Worm (Caenorhabditis elegans) whole organism, L4/young adult: ENCODE data around the gene C44B7.5.

ENCODE experiments used
- W03F9.2 ChIP-seq: fragments of 150-350 bp; optimal IDR thresholded peaks from 2 replicates; lab custom pipeline; 2014; ENCODE audit warnings: missing biosample characterization, missing genetic modification characterization
- dao-5 ChIP-seq: sonication (generic microtip); optimal IDR thresholded peaks from 2 replicates; lab custom pipeline; 2016; ENCODE audit warnings: missing genotype, missing genetic modification characterization, moderate library complexity, missing compliant biosample characterization
- him-1 ChIP-seq: sonication (generic microtip); optimal IDR thresholded peaks from 2 replicates; lab custom pipeline; 2016; ENCODE audit warnings: missing genotype, missing genetic modification reagents, missing genetic modification characterization, missing compliant biosample characterization

Gene C44B7.5

DNA sequence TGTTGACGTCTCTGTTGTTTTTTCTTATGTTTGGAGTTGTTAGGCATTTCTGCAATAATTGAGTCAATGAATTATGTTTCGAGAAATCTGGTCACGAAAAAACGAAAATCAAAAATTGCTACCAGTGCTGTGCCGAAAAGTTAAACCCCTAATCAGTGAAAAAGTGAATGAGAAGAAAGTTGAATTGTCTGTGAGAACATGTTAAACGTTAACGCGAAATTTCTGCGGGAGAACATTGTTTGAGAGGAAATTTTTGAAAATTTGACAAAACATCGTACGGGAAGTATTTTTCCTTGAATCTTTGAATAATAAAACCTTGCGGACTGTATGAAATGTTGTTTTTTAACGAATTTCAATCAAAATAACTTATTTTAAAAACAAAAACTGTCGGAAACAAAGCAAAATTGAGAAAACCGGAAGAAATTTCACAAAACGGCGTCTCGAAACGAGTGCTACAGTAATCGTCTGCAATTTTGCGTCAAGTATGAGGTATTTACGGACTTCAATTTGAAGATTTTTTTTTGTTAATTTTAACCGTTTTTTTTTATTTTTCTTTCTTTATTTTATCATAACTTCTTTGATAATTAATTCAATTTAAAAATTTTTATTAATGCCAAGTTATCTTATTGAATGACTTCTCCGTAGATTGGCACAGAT, 21.3 kb upstream of the C44B7.5 start, which contains the start of gene adal-1:
adal-1 (minus strand) TSS at position 51 of the 657 bp plus-strand sequence.
- TF ChIP-seq dao-5 (tag; lab: Kevin White, UChicago) (no peak), W03F9.2 (tag; lab: Kevin White, UChicago) (no peak), him-1 (tag; lab: Kevin White, UChicago) (no peak)

DNA sequence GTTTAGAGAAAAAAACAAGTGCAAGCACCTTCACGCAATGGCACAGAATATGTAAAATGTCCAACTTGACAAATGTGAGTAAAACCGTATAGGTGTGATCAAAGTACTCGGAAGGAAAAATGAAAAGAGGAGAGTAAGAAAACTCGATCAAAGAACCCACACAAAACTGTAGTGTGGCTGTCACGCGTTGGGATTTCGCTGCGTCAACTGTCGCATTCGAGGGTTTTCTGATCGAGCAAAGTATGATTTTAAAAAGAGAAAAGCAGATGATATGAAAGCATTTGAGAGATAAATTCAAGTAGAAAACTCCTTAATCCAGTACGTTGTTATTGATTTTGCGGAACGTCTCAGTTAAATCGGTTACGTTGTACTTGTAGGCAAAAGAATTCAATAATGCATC, 19.4 kb upstream of the C44B7.5 start:
- TF ChIP-seq W03F9.2 (tag; lab: Kevin White, UChicago), result no peak
- no peak for TF ChIP-seq him-1 (tag; lab: Kevin White, UChicago)
- TF ChIP-seq dao-5 (tag; lab: Kevin White, UChicago), result no peak

DNA sequence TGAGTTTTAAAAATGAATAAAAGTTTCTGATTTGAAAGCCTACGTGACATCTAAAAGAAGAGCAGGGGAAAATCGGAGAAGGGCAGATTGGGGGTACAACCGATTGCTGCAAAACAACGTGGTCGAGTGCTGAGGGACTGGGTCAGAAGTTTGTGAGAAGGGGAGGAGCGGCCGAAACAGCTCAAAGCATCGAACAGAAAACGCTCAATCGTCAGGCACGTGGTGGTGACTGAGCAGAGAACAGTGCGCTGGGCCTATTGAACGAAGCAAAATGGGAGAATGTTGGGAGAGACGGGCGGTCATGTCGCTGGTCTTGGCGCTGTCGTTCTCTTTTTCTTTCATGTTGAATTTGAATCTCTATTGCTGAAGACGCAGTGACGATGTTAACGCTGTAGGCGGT, 18.8 kb upstream of the C44B7.5 start:
- TF ChIP-seq him-1 (tag; lab: Kevin White, UChicago), result no peak
- no peak for TF ChIP-seq dao-5 (tag; lab: Kevin White, UChicago)
- TF ChIP-seq W03F9.2 (tag; lab: Kevin White, UChicago), result no peak

DNA sequence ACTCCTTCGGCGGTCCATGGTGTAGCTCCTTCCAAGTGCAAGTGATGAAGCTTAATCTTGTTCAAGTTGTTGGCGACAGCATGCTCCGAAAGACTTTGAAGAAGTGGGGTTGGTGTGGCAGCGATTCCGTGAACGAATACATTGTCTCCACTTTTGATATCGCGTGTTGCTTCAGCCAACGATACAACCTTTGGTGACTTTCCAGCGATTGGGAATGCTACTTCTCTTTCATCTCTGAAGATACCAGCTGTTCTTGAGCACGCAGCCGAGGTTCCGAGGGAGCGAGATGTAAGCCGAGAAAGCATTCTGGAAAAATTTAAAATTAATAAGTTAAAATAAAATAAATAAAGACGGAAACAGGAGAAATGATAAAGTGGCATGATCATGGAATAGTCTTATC, 17.7 kb upstream of the C44B7.5 start, which contains the start of gene acer-1:
acer-1 (minus strand) TSS at position 306 of the 400 bp plus-strand sequence.
- no peak for TF ChIP-seq W03F9.2 (tag; lab: Kevin White, UChicago)
- TF ChIP-seq him-1 (tag; lab: Kevin White, UChicago), result no peak

DNA sequence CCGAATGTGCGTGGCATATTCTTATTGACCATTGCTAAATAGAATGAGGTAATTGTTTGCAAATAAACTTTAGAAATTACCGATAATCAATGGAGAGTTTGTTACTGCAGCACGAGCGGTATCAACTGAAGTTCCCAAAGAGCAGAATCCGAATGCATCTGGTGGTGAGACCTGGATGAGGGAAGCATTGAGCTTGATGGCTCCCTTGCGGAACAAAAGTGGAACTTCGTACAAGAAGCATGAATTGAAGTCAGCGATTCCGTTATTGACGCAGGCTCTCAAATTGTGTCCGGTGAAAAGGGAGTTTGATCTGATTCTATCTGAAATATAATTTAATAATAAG, 17.2 kb upstream of the C44B7.5 start:
- no peak for TF ChIP-seq W03F9.2 (tag; lab: Kevin White, UChicago)

DNA sequence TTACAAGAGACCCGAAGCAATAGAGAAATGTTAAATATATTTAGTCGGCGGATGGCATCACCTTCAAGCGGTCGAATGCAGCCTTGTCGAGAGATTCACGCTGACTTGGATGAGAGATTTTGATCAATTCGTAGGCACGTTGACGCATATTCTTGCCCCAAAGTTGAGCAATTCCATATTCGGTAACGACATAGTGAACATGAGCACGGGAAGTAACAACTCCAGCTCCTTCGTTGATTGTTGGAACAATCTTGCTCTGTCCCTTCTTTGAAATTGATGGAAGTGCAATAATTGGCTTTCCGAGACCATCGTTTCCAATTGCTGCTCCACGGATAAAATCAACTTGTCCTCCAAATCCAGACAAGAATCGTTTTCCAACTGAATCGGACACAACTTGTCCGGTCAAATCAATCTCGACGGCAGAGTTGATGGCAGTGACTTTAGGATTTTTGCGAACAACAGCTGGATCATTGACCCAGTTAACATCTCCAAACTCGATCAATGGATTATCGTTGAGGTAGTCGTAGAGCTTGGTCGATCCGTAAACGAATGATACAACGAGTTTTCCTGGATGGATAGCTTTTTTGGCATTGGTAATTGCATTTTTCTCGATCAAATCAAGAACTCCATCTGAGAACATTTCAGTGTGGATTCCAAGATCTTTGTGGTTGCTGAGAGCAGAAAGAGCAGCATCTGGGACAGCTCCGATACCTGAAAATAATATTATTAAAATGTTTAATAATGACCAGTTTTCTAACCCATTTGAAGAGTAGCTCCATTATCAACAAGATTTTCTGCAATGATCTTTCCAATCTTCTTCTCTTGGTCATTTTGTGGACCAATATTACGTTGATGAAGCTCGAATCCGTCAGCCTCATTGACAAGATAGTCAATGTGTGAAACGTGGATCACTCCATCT, 16.5 kb upstream of the C44B7.5 start:
- no peak for TF ChIP-seq W03F9.2 (tag; lab: Kevin White, UChicago)
- TF ChIP-seq dao-5 (tag; lab: Kevin White, UChicago), result no peak
- TF ChIP-seq him-1 (tag; lab: Kevin White, UChicago), result no peak

DNA sequence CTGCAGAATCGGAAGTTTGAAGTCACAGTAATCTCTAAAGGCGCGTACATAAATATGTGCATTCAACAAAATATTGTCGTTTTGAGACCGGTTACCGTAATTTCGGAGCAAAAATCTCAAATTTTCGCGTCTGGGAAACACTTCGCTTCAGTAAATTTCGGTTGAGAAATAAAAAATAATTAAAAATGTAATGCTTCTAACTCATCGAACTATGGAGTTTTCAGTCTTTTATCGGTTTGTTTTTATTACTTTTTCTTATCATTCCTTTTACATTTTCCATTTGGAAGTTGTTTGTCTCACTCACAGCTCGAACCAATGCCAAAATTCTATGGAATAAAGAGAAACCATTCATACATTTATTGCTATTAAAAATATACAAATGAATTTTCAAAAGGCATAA, 15.8 kb upstream of the C44B7.5 start:
- TF ChIP-seq dao-5 (tag; lab: Kevin White, UChicago) (no peak), him-1 (tag; lab: Kevin White, UChicago) (peak; percentile 11), W03F9.2 (tag; lab: Kevin White, UChicago) (peak; percentile 37)

DNA sequence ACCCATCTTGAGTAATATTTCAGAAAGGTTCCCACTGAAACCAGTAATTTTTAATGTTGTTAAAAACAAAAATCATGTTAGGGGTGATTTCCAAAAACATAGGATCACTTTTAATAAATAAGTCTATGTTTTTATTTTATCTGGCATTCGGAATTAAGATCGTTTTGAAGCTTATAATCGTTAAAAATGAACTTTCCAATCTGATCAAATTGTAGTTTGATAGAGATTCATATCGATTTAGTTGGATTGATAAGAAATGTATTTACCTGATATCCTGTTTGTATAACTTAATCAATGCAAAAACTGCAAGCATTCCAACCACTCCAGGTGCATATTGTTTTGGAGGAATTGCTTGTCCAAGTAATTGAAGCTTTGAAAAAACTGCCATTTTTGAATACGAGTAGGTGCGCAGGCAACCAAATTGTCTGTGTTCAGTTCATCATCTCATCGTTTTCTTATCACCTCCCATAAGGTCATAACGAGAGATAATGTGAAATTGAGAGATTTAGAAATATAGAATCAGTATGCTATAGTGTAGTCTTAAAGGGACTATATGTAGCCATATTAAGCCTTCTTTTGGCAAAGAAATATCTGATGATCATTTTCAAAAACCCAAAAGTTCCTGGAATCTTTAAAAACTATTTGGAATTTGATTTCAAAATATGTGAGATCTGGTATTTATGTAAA, 15.1 kb upstream of the C44B7.5 start, which contains the start of gene pmp-2:
pmp-2 (minus strand) TSS at position 487 of the 687 bp plus-strand sequence.
- no peak for TF ChIP-seq him-1 (tag; lab: Kevin White, UChicago)
- TF ChIP-seq dao-5 (tag; lab: Kevin White, UChicago), result no peak
- TF ChIP-seq W03F9.2 (tag; lab: Kevin White, UChicago), result no peak

DNA sequence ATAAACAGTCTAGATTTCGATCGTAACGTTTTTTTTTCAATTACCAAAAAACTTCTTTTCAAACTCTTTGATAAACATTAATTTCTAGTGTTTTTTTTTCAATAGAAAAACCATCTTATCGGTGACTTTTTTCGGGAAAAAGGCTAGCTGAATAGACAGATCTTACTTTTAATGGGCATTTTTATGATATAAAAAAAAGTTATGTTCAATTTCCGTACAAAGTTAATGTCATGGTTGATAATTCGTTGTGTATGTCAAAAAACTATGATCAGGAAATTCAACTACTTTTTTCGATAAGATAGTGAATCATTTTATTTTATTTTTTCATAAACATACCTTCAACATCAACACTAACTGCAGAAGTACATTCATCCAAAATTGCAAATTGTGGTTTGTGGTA, 12.2 kb upstream of the C44B7.5 start:
- no peak for TF ChIP-seq him-1 (tag; lab: Kevin White, UChicago)
- TF ChIP-seq dao-5 (tag; lab: Kevin White, UChicago), result no peak
- TF ChIP-seq W03F9.2 (tag; lab: Kevin White, UChicago), result no peak

DNA sequence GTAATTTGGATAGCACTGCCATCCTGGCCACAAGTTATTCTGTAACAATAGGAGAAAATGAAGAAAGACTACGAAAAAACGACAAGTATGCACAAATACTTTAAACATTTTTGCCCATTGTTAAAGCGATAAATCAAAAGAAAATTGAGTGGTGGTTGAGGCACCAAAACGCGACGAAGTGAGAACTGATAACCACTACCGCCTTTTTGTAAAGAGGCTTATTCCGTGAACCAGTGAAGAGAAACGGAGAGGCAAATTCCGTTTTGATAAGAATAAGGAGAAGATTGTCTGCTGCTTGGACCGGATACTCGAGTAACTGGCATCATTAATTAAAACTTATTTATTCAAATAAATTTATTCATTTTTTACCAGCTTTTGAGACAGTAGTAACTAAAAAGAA, 11.3 kb upstream of the C44B7.5 start, which contains the start of gene pmp-1:
pmp-1 (minus strand) TSS at position 39 of the 400 bp plus-strand sequence.
- TF ChIP-seq him-1 (tag; lab: Kevin White, UChicago), result no peak
- no peak for TF ChIP-seq dao-5 (tag; lab: Kevin White, UChicago)
- no peak for TF ChIP-seq W03F9.2 (tag; lab: Kevin White, UChicago)

DNA sequence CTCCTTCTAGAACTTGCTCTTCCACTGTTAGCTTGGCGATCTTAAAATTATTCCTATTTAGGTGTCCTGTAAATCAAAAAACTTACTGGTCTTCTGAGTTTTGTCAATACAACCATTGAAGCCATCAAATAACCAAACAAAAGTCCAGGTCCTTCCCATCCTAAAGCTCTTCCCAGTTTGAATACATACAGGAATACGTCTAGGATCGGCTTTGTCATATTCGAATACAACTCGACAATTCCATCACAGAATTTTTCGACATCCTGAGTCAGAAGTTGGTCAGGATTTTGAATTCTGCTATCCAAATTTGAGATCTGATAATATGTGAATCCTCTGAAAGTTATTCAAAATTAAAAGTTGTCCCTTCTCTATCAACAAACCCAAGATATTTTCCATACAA, 9.9 kb upstream of the C44B7.5 start:
- TF ChIP-seq W03F9.2 (tag; lab: Kevin White, UChicago) (no peak), dao-5 (tag; lab: Kevin White, UChicago) (no peak)

DNA sequence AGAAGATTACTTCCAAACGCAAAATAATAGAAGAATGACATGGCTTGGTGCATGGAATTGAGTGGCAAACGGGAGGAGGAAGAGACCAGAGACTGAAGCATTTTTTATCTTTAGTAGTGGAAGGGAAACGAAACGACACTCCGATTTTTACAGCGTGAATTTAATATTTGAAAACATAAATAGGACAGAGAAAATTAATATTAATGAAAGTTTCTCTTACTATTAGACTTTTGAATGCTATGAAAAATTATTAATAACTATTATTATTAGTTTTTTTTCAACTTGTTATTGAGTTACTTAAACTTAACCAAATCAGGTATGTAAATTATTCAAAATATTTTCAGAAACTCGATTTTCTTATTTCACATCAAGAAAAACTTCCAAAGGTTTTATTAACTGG, 7.7 kb upstream of the C44B7.5 start, which contains the start of gene C44B7.7:
C44B7.7 (minus strand) TSS at position 101 of the 400 bp plus-strand sequence.
- TF ChIP-seq dao-5 (tag; lab: Kevin White, UChicago), result no peak
- TF ChIP-seq him-1 (tag; lab: Kevin White, UChicago), result no peak
- no peak for TF ChIP-seq W03F9.2 (tag; lab: Kevin White, UChicago)

DNA sequence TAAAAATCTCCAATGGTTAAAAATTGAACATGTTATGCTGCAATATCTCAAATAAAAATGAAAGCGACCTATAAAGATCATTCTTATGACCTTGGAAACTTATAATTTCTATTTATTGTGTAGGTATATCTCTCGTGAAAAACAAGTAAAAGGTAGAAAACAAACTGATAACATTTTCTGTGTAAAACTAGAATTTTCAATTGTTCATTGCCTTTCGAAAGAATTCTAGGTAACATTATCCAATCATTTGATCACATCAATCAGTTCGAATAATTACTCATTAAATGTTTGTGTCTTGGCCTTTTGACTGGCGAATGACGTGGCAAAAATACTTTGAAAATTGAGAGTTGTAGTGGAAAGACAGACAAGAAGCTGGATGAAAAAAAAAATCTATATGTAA, 5.5 kb upstream of the C44B7.5 start:
- TF ChIP-seq dao-5 (tag; lab: Kevin White, UChicago), result no peak
- no peak for TF ChIP-seq W03F9.2 (tag; lab: Kevin White, UChicago)
- TF ChIP-seq him-1 (tag; lab: Kevin White, UChicago), result no peak
